Worm (Caenorhabditis elegans): ENCODE measurements around the gene hlb-1.

ce11 chrX:13873324-13873933 lies 9.1 kb downstream of the hlb-1 start:
- TF ChIP-seq pha-2 (tag; optimal IDR thresholded peaks at IDR 0.05) (no peak), elt-2 (tag; optimal IDR thresholded peaks at IDR 0.05) (no peak), nfya-1 (tag; optimal IDR thresholded peaks at IDR 0.05) (no peak), ama-1 (optimal IDR thresholded peaks at IDR 0.05) (no peak), pha-4 (tag; optimal IDR thresholded peaks at IDR 0.05) (no peak), K09A11.1 (tag; optimal IDR thresholded peaks at IDR 0.05; ENCODE audit: insufficient read depth) (no peak), pqm-1 (tag; optimal IDR thresholded peaks at IDR 0.05) (no peak), unc-3 (GFP tag; conservative IDR thresholded peaks at IDR 0.05) (no peak), unc-3 (tag; optimal IDR thresholded peaks at IDR 0.05) (no peak), hlh-30 (tag; optimal IDR thresholded peaks at IDR 0.05; ENCODE audit: insufficient read depth) (no peak), T23F11.4 (GFP tag; optimal IDR thresholded peaks at IDR 0.05) (no peak)
